Worm (Caenorhabditis elegans) whole organism, late embryonic: ENCODE results near the gene F01F1.15.

Source experiments
- pha-4 ChIP-seq: fragments of 150-350 bp; optimal IDR thresholded peaks from 2 replicates; lab custom pipeline; 2018; ENCODE audit warnings: missing biosample characterization, missing genetic modification reagents, missing genetic modification characterization
- pqm-1 ChIP-seq: sonication (generic microtip); optimal IDR thresholded peaks from 2 replicates; lab custom pipeline; 2016; ENCODE audit warnings: missing genetic modification characterization, missing compliant biosample characterization

ce11 chrIII:5882823-5883222, 13.5 kb upstream of the F01F1.15 start, which contains the start of gene F01F1.14:
- TF ChIP-seq pqm-1 (tag; lab: Kevin White, UChicago), result no peak
- TF ChIP-seq pha-4 (tag; lab: Kevin White, UChicago), result no peak
